Worm (Caenorhabditis elegans): ENCODE data around the gene W08E12.5.

DNA sequence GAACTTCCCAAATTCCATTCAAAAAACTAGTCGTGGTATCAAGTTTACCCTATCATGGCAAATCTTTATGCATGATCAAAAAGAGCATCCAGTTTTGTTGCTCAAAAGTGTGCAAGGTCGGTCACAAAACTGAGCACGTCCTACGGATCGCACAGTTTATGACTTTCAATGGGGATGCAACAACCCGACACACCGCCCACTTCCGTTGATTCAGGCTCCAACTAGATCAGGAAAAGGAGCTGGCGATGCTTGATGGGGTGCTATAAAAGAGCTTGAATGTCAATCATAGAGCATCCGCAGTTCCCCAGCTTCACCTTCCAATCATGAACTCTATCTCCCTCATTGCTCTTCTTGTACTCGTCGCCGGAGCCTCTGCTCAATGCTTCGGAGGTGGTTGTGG lies 5.0 kb downstream of the W08E12.5 start, which contains the start of gene W08E12.2:
- no peak for TF ChIP-seq him-1 (tag; optimal IDR thresholded peaks at IDR 0.05)
- no peak for TF ChIP-seq dao-5 (tag; optimal IDR thresholded peaks at IDR 0.05)

Data from whole organism, L4/young adult.